Worm (Caenorhabditis elegans): ENCODE results near the gene fip-2.

Gene fip-2

ce11 chrV:9074360-9074834, 6.6 kb downstream of the fip-2 start (continued):
- TF ChIP-seq nhr-129 (tag; optimal IDR thresholded peaks at IDR 0.05): peak; percentile 11
- TF ChIP-seq ztf-11 (tag; optimal IDR thresholded peaks at IDR 0.05): no peak

ce11 chrV:9075827-9076226, 8.0 kb downstream of the fip-2 start:
- no peak for TF ChIP-seq peb-1 (tag; optimal IDR thresholded peaks at IDR 0.05)
- TF ChIP-seq lsy-2 (tag; optimal IDR thresholded peaks at IDR 0.05): no peak
- TF ChIP-seq F13H6.1 (tag; optimal IDR thresholded peaks at IDR 0.05): peak; percentile 38
- TF ChIP-seq unc-39 (tag; optimal IDR thresholded peaks at IDR 0.05): no peak
- TF ChIP-seq nhr-129 (tag; optimal IDR thresholded peaks at IDR 0.05): peak; percentile 54
- no peak for TF ChIP-seq C34F6.9 (tag; optimal IDR thresholded peaks at IDR 0.05)
- peak; percentile 24 for TF ChIP-seq ama-1 (optimal IDR thresholded peaks at IDR 0.05)
- TF ChIP-seq unc-62 (GFP tag; optimal IDR thresholded peaks at IDR 0.05): no peak
- TF ChIP-seq nhr-23 (tag; optimal IDR thresholded peaks at IDR 0.05): no peak
- no peak for TF ChIP-seq nhr-21 (tag; optimal IDR thresholded peaks at IDR 0.05)
- TF ChIP-seq mab-5 (tag; optimal IDR thresholded peaks at IDR 0.05): no peak
- peak; percentile 2 for TF ChIP-seq crh-2 (tag; optimal IDR thresholded peaks at IDR 0.05)
- no peak for TF ChIP-seq nhr-10 (tag; optimal IDR thresholded peaks at IDR 0.05)
- peak; percentile 13 to 17 for TF ChIP-seq mdl-1 (tag; optimal IDR thresholded peaks at IDR 0.05)
- TF ChIP-seq sma-3 (GFP tag; optimal IDR thresholded peaks at IDR 0.05): no peak
- no peak for TF ChIP-seq blmp-1 (tag; optimal IDR thresholded peaks at IDR 0.05; ENCODE audit: insufficient read depth)
- TF ChIP-seq skn-1 (tag; optimal IDR thresholded peaks at IDR 0.05): no peak
- TF ChIP-seq sma-9 (GFP tag; optimal IDR thresholded peaks at IDR 0.05): peak; percentile 60
- no peak for TF ChIP-seq sma-9 (tag; optimal IDR thresholded peaks at IDR 0.05)
- peak; percentile 15 for TF ChIP-seq unc-55 (GFP tag; optimal IDR thresholded peaks at IDR 0.05)
- no peak for TF ChIP-seq ZK546.5 (tag; optimal IDR thresholded peaks at IDR 0.05)
- TF ChIP-seq nhr-11 (tag; optimal IDR thresholded peaks at IDR 0.05): no peak
- no peak for TF ChIP-seq nhr-237 (tag; optimal IDR thresholded peaks at IDR 0.05)
- TF ChIP-seq ceh-82 (tag; optimal IDR thresholded peaks at IDR 0.05): no peak
- TF ChIP-seq aly-2 (tag; optimal IDR thresholded peaks at IDR 0.05): no peak

- TF ChIP-seq peb-1 (tag; optimal IDR thresholded peaks at IDR 0.05) (no peak), unc-55 (GFP tag; optimal IDR thresholded peaks at IDR 0.05) (no peak), sma-3 (GFP tag; optimal IDR thresholded peaks at IDR 0.05) (no peak), gmeb-1 (tag; optimal IDR thresholded peaks at IDR 0.05) (no peak), C34F6.9 (tag; optimal IDR thresholded peaks at IDR 0.05) (no peak), elt-3 (tag; optimal IDR thresholded peaks at IDR 0.05) (no peak), zag-1 (tag; optimal IDR thresholded peaks at IDR 0.05) (no peak), ztf-1 (GFP tag; conservative IDR thresholded peaks at IDR 0.05) (no peak), lsy-2 (tag; optimal IDR thresholded peaks at IDR 0.05) (no peak), lin-11 (tag; optimal IDR thresholded peaks at IDR 0.05) (no peak)
Measured at ce11 chrV:9076273-9076672, 8.5 kb downstream of the fip-2 start, which contains the start of gene T27E4.7. Gene T27E4.7, minus strand, starts transcription at chrV:9076322.

ce11 chrV:9078067-9078581, 10.3 kb downstream of the fip-2 start:
- no peak for TF ChIP-seq skn-1 (tag; optimal IDR thresholded peaks at IDR 0.05)
- no peak for TF ChIP-seq ceh-82 (tag; optimal IDR thresholded peaks at IDR 0.05)
- no peak for TF ChIP-seq nhr-23 (tag; optimal IDR thresholded peaks at IDR 0.05)
- TF ChIP-seq nhr-129 (tag; optimal IDR thresholded peaks at IDR 0.05): no peak
- TF ChIP-seq nhr-25 (tag; optimal IDR thresholded peaks at IDR 0.05): peak; percentile 6
- TF ChIP-seq nhr-237 (tag; optimal IDR thresholded peaks at IDR 0.05): no peak

ce11 chrV:9078815-9079525, 11.2 kb downstream of the fip-2 start:
- TF ChIP-seq aly-2 (tag; optimal IDR thresholded peaks at IDR 0.05) (no peak), nhr-237 (tag; optimal IDR thresholded peaks at IDR 0.05) (no peak), gmeb-1 (tag; optimal IDR thresholded peaks at IDR 0.05) (peak; percentile 18), ztf-1 (GFP tag; conservative IDR thresholded peaks at IDR 0.05) (no peak), mdl-1 (tag; optimal IDR thresholded peaks at IDR 0.05) (peak in 1 of 2 experiments; percentile 10), fos-1 (tag; optimal IDR thresholded peaks at IDR 0.05) (peak; percentile 83), unc-62 (GFP tag; optimal IDR thresholded peaks at IDR 0.05) (no peak), ZK546.5 (tag; optimal IDR thresholded peaks at IDR 0.05) (no peak), nhr-11 (tag; optimal IDR thresholded peaks at IDR 0.05) (no peak), mbf-1 (tag; optimal IDR thresholded peaks at IDR 0.05) (no peak), unc-55 (GFP tag; optimal IDR thresholded peaks at IDR 0.05) (no peak), mab-5 (tag; optimal IDR thresholded peaks at IDR 0.05) (no peak), zag-1 (tag; optimal IDR thresholded peaks at IDR 0.05) (no peak), blmp-1 (tag; optimal IDR thresholded peaks at IDR 0.05; ENCODE audit: insufficient read depth) (peak; percentile 69), ceh-16 (tag; optimal IDR thresholded peaks at IDR 0.05) (no peak), skn-1 (tag; optimal IDR thresholded peaks at IDR 0.05) (peak; percentile 42), crh-2 (tag; optimal IDR thresholded peaks at IDR 0.05) (peak; percentile 9), unc-39 (tag; optimal IDR thresholded peaks at IDR 0.05) (no peak), nhr-10 (tag; optimal IDR thresholded peaks at IDR 0.05) (no peak), egl-27 (tag; optimal IDR thresholded peaks at IDR 0.05) (peak; percentile 3), nhr-12 (tag; optimal IDR thresholded peaks at IDR 0.05) (no peak), nhr-129 (tag; optimal IDR thresholded peaks at IDR 0.05) (peak; percentile 64), F13H6.1 (tag; optimal IDR thresholded peaks at IDR 0.05) (peak; percentile 57), nhr-77 (tag; optimal IDR thresholded peaks at IDR 0.05) (no peak), nhr-21 (tag; optimal IDR thresholded peaks at IDR 0.05) (peak; percentile 5), sma-9 (GFP tag; optimal IDR thresholded peaks at IDR 0.05) (peak; percentile 48), sma-9 (tag; optimal IDR thresholded peaks at IDR 0.05) (no peak), nhr-25 (tag; optimal IDR thresholded peaks at IDR 0.05) (peak; percentile 12)

All from whole organism, L2 larva.